Fruit fly (Drosophila melanogaster) whole organism, embryonic: ENCODE measurements around the gene Tis11.

Experiments
- Adf1 ChIP-seq: fragments of 200-800 bp; sonication (Bioruptor generic); IDR thresholded peaks from 2 replicates; pipeline ENCODE4 v1.3.6; 2022; ENCODE audit warnings: missing biosample characterization, missing genetic modification characterization
- BEAF-32 ChIP-seq: fragments of 200-800 bp; sonication (Bioruptor generic); optimal IDR thresholded peaks from 3 replicates; lab custom pipeline; 2017; ENCODE audit warnings: missing biosample characterization, missing genetic modification characterization, mild to moderate bottlenecking, moderate library complexity, missing genetic modification reagents
- Blimp-1 ChIP-seq: fragments of 200-800 bp; sonication (Bioruptor generic); optimal IDR thresholded peaks from 3 replicates; lab custom pipeline; 2018; ENCODE audit warnings: missing biosample characterization, missing genetic modification characterization, mild to moderate bottlenecking, moderate library complexity, missing genetic modification reagents
- Bteb2 ChIP-seq: fragments of 200-800 bp; sonication (Bioruptor generic); optimal IDR thresholded peaks from 2 replicates; lab custom pipeline; 2016; ENCODE audit warnings: missing biosample characterization, missing genetic modification characterization
- CG10267 ChIP-seq: fragments of 200-800 bp; sonication (Bioruptor generic); optimal IDR thresholded peaks from 2 replicates; lab custom pipeline; 2018; ENCODE audit warnings: missing biosample characterization, mild to moderate bottlenecking, missing genetic modification characterization, moderate library complexity
- CG10959 ChIP-seq: fragments of 200-800 bp; sonication (Bioruptor generic); IDR thresholded peaks from 2 replicates; pipeline ENCODE4 v1.3.6; 2022; ENCODE audit warnings: missing biosample characterization, missing genetic modification characterization
- CG11723 ChIP-seq: fragments of 200-800 bp; sonication (Bioruptor generic); optimal IDR thresholded peaks from 2 replicates; lab custom pipeline; 2017; ENCODE audit warnings: missing biosample characterization, mild to moderate bottlenecking, missing genetic modification characterization
- CG15011 ChIP-seq: fragments of 200-800 bp; sonication (Bioruptor generic); optimal IDR thresholded peaks from 3 replicates; lab custom pipeline; 2018; ENCODE audit warnings: missing biosample characterization, mild to moderate bottlenecking, missing genetic modification characterization
- CG16813 ChIP-seq: fragments of 200-800 bp; sonication (Bioruptor generic); IDR thresholded peaks from 3 replicates; pipeline ENCODE4 v1.3.6; 2022; ENCODE audit warnings: missing biosample characterization, missing genetic modification characterization; ENCODE audit not compliant: partially characterized antibody
- CG17359 ChIP-seq: fragments of 200-800 bp; sonication (Bioruptor generic); optimal IDR thresholded peaks from 3 replicates; lab custom pipeline; 2018; ENCODE audit warnings: missing biosample characterization, mild to moderate bottlenecking, missing genetic modification characterization, moderate library complexity
- CG17568 ChIP-seq: fragments of 200-800 bp; sonication (Bioruptor generic); optimal IDR thresholded peaks from 2 replicates; lab custom pipeline; 2018; ENCODE audit warnings: missing biosample characterization, mild to moderate bottlenecking, missing genetic modification characterization, moderate library complexity
- CG17802 ChIP-seq: fragments of 200-800 bp; sonication (Bioruptor generic); optimal IDR thresholded peaks from 2 replicates; lab custom pipeline; 2018; ENCODE audit warnings: missing biosample characterization, mild to moderate bottlenecking, missing genetic modification characterization, moderate library complexity
- CG2712 ChIP-seq: fragments of 200-800 bp; optimal IDR thresholded peaks from 3 replicates; lab custom pipeline; 2019; ENCODE audit warnings: missing biosample characterization, mild to moderate bottlenecking, missing genetic modification characterization, moderate library complexity
- CG3163 ChIP-seq: fragments of 200-800 bp; sonication (Bioruptor generic); optimal IDR thresholded peaks from 3 replicates; lab custom pipeline; 2016; ENCODE audit warnings: missing biosample characterization, missing genetic modification characterization
- CG3995 ChIP-seq: fragments of 200-800 bp; sonication (Bioruptor generic); optimal IDR thresholded peaks from 3 replicates; lab custom pipeline; 2016; ENCODE audit warnings: missing biosample characterization, missing genetic modification characterization
- CG4854 ChIP-seq: fragments of 200-800 bp; sonication (Bioruptor generic); optimal IDR thresholded peaks from 2 replicates; lab custom pipeline; 2016; ENCODE audit warnings: missing biosample characterization, missing genetic modification characterization, inconsistent platforms
- CG8290 ChIP-seq, 3 experiments: fragments of 200-800 bp; sonication (Bioruptor generic); optimal IDR thresholded peaks; 2 replicates each; lab custom pipeline; 2016 to 2019; ENCODE audit warnings: missing biosample characterization in 3 of 3, missing genetic modification characterization in 3 of 3, mild to moderate bottlenecking in 2 of 3, moderate library complexity in 1 of 3
- CG9437 ChIP-seq: fragments of 200-800 bp; sonication (Bioruptor generic); optimal IDR thresholded peaks from 2 replicates; lab custom pipeline; 2018; ENCODE audit warnings: missing biosample characterization, mild to moderate bottlenecking, missing genetic modification characterization
- CkIIα-i1 ChIP-seq: fragments of 200-800 bp; sonication (Bioruptor generic); IDR thresholded peaks from 2 replicates; pipeline ENCODE4 v1.3.6; 2022; ENCODE audit warnings: missing biosample characterization, missing genetic modification characterization
- Dbx ChIP-seq: fragments of 200-800 bp; sonication (Bioruptor generic); IDR thresholded peaks from 3 replicates; pipeline ENCODE4 v1.3.6; 2022; ENCODE audit warnings: missing biosample characterization, missing genetic modification characterization
- Drgx ChIP-seq: fragments of 200-800 bp; sonication (Bioruptor generic); IDR thresholded peaks from 2 replicates; pipeline ENCODE4 v1.3.6; 2022; ENCODE audit warnings: missing biosample characterization, missing genetic modification characterization
- HmgD ChIP-seq: fragments of 200-800 bp; sonication (Bioruptor generic); optimal IDR thresholded peaks from 3 replicates; lab custom pipeline; 2016; ENCODE audit warnings: missing biosample characterization, missing genetic modification characterization
- Med ChIP-seq: fragments of 200-800 bp; sonication (Bioruptor generic); peaks from one replicate; lab custom pipeline; 2016; ENCODE audit warnings: missing biosample characterization, missing genetic modification characterization, mild to moderate bottlenecking, inconsistent platforms, moderate library complexity
- Mes4 ChIP-seq: fragments of 200-800 bp; sonication (Bioruptor generic); optimal IDR thresholded peaks from 2 replicates; lab custom pipeline; 2016; ENCODE audit warnings: missing biosample characterization, missing genetic modification characterization
- NfI ChIP-seq: fragments of 200-800 bp; sonication (Bioruptor generic); optimal IDR thresholded peaks from 3 replicates; lab custom pipeline; 2018; ENCODE audit warnings: missing biosample characterization, mild to moderate bottlenecking, missing genetic modification characterization, moderate library complexity
- Ravus ChIP-seq: fragments of 200-800 bp; sonication (Bioruptor generic); IDR thresholded peaks from 2 replicates; pipeline ENCODE4 v1.3.6; 2022; ENCODE audit warnings: missing biosample characterization, missing genetic modification characterization
- Rx ChIP-seq: fragments of 200-800 bp; sonication (Bioruptor generic); IDR thresholded peaks from 2 replicates; pipeline ENCODE4 v1.3.6; 2022; ENCODE audit warnings: missing biosample characterization, missing genetic modification characterization
- Xbp1 ChIP-seq: fragments of 200-800 bp; sonication (Bioruptor generic); optimal IDR thresholded peaks from 3 replicates; lab custom pipeline; 2016; ENCODE audit warnings: missing biosample characterization, mild to moderate bottlenecking, missing genetic modification characterization
- bsh ChIP-seq, 2 experiments: fragments of 200-800 bp; sonication (Bioruptor generic); optimal IDR thresholded peaks; 2 replicates each; lab custom pipeline; 2017 to 2018; ENCODE audit warnings: mild to moderate bottlenecking in 2 of 2, missing biosample characterization in 2 of 2, missing genetic modification characterization in 2 of 2, moderate library complexity in 1 of 2
- croc ChIP-seq: fragments of 200-800 bp; sonication (Bioruptor generic); conservative IDR thresholded peaks from 3 replicates; pipeline ENCODE4 v1.3.6; 2022; ENCODE audit warnings: missing biosample characterization, missing genetic modification characterization
- nom ChIP-seq: fragments of 200-800 bp; sonication (Bioruptor generic); optimal IDR thresholded peaks from 2 replicates; lab custom pipeline; 2017; ENCODE audit warnings: missing biosample characterization, missing genetic modification characterization, mild to moderate bottlenecking, moderate library complexity, missing genetic modification reagents
- peb ChIP-seq: fragments of 200-800 bp; sonication (Bioruptor generic); IDR thresholded peaks from 2 replicates; pipeline ENCODE4 v1.3.6; 2022; ENCODE audit warnings: missing biosample characterization, missing genetic modification characterization
- pho ChIP-seq: fragments of 200-800 bp; sonication (Bioruptor generic); optimal IDR thresholded peaks from 2 replicates; lab custom pipeline; 2016; ENCODE audit warnings: missing biosample characterization, missing genetic modification characterization
- prd ChIP-seq, 3 experiments: fragments of >200 bp in 2 of 3; fragments of 200-800 bp in 1 of 3; sonication (Bioruptor generic) in 1 of 3; optimal IDR thresholded peaks in 2 of 3; IDR thresholded peaks in 1 of 3; 2 replicates in 2 of 3; 3 replicates in 1 of 3; pipeline versions ENCODE4 v1.3.6 to Lab custom; 2017 to 2022; ENCODE audit warnings: missing biosample characterization in 1 of 3, missing genetic modification characterization in 1 of 3
- pzg ChIP-seq: fragments of 200-800 bp; sonication (Bioruptor generic); optimal IDR thresholded peaks from 3 replicates; lab custom pipeline; 2018; ENCODE audit warnings: missing biosample characterization, mild to moderate bottlenecking, missing genetic modification characterization, moderate library complexity
- sens-2 ChIP-seq: fragments of 200-800 bp; sonication (Bioruptor generic); IDR thresholded peaks from 2 replicates; pipeline ENCODE4 v1.3.6; 2022; ENCODE audit warnings: missing biosample characterization, missing genetic modification characterization
- sqz ChIP-seq: fragments of 200-800 bp; sonication (Bioruptor generic); optimal IDR thresholded peaks from 3 replicates; lab custom pipeline; 2018; ENCODE audit warnings: missing biosample characterization, mild to moderate bottlenecking, missing genetic modification characterization

Gene Tis11

dm6 chrX:12673833-12674541 lies 14.8 kb downstream of the Tis11 start (continued):
- no peak for TF ChIP-seq Mes4 (GFP tag; lab: Kevin White, UChicago)
- no peak for TF ChIP-seq Adf1
- no peak for TF ChIP-seq CG15011 (GFP tag; lab: Kevin White, UChicago)
- TF ChIP-seq CG16813 (GFP tag; lab: Robert Waterston, UW): no peak
- TF ChIP-seq CG10267 (tag; lab: Kevin White, UChicago): peak; percentile 6
- TF ChIP-seq Ravus: no peak
- peak; percentile 24 for TF ChIP-seq CG3163
- TF ChIP-seq CG2712 (tag; lab: Kevin White, UChicago): peak; percentile 15
- TF ChIP-seq CG17802 (tag; lab: Kevin White, UChicago): no peak
- no peak for TF ChIP-seq CkIIα-i1 (GFP tag; lab: Robert Waterston, UW)
- TF ChIP-seq peb (GFP tag; lab: Robert Waterston, UW): no peak
- no peak for TF ChIP-seq HmgD (GFP tag; lab: Kevin White, UChicago)
- no peak for TF ChIP-seq pzg
- TF ChIP-seq CG4854 (GFP tag; lab: Kevin White, UChicago): no peak
- TF ChIP-seq sens-2: no peak
- no peak for TF ChIP-seq CG9437 (GFP tag; lab: Kevin White, UChicago)
- TF ChIP-seq Bteb2 (GFP tag; lab: Kevin White, UChicago): no peak
- TF ChIP-seq CG17568 (GFP tag; lab: Kevin White, UChicago): peak; percentile 4
- TF ChIP-seq CG10959 (GFP tag; lab: Robert Waterston, UW): no peak
- TF ChIP-seq bsh (GFP tag; optimal IDR thresholded peaks at IDR 0.05; lab: Kevin White, UChicago): peak in 1 of 2 experiments; percentile 28

DNA sequence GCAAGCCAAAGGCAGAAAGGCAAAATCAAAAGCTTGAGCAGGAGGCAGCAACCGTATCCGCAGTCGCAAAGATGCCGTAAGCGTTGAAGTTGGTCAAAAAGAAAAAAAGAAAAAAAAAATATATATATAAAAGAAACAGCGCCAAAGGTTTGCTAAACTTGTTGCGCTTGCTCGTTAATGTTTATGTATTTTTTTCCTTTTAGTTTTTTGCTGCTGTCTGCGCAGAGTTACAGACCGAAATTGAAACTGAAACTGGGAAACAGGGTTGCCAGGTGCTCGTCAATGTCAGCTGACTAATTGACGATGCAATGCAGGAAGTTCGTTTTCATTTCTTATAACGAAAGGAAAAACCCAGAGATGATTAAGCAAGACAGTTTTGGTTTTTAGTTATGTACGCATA lies 16.1 kb downstream of the Tis11 start:
- TF ChIP-seq CG8290 (GFP tag; optimal IDR thresholded peaks at IDR 0.05; lab: Kevin White, UChicago): no peak
- no peak for TF ChIP-seq CG8290 (tag; optimal IDR thresholded peaks at IDR 0.05; lab: Kevin White, UChicago)
- TF ChIP-seq bsh (GFP tag; optimal IDR thresholded peaks at IDR 0.05; lab: Kevin White, UChicago): peak in 1 of 2 experiments; percentile 31
- peak; percentile 26 for TF ChIP-seq CG17359 (tag; lab: Kevin White, UChicago)
- TF ChIP-seq CG3995: no peak
- TF ChIP-seq Xbp1 (GFP tag; lab: Kevin White, UChicago): peak; percentile 2
- TF ChIP-seq NfI (GFP tag; lab: Kevin White, UChicago): no peak
- peak; percentile 39 for TF ChIP-seq Med (GFP tag; lab: Kevin White, UChicago)
- TF ChIP-seq croc: no peak
- no peak for TF ChIP-seq Dbx
- TF ChIP-seq Blimp-1 (GFP tag; lab: Kevin White, UChicago): peak; percentile 48
- peak; percentile 81 for TF ChIP-seq nom (GFP tag; lab: Kevin White, UChicago)
- TF ChIP-seq BEAF-32 (GFP tag; lab: Kevin White, UChicago): no peak
- no peak for TF ChIP-seq pho (GFP tag; lab: Kevin White, UChicago)
- TF ChIP-seq prd (optimal IDR thresholded peaks at IDR 0.05; lab: Kevin White, UChicago): no peak
- 0 out of 3 replicates have a peak, but pooled peaks have one; percentile 12 for TF ChIP-seq prd (GFP tag; IDR thresholded peaks at IDR 0.05; lab: Robert Waterston, UW)
- peak; percentile 38 for TF ChIP-seq sqz
- no peak for TF ChIP-seq Rx (GFP tag; lab: Robert Waterston, UW)
- peak; percentile 47; the same call in 1 of the 2 replicates for TF ChIP-seq Drgx (GFP tag; lab: Robert Waterston, UW)
- TF ChIP-seq CG11723: no peak
- TF ChIP-seq, all 482 proteins: peak for 9
